Worm (Caenorhabditis elegans) whole organism, L4/young adult: ENCODE results near the gene C47E12.11.

Experiments used
- W03F9.2 ChIP-seq: fragments of 150-350 bp; optimal IDR thresholded peaks from 2 replicates; lab custom pipeline; 2014; ENCODE audit warnings: missing biosample characterization, missing genetic modification characterization
- dao-5 ChIP-seq: sonication (generic microtip); optimal IDR thresholded peaks from 2 replicates; lab custom pipeline; 2016; ENCODE audit warnings: missing genotype, missing genetic modification characterization, moderate library complexity, missing compliant biosample characterization
- him-1 ChIP-seq: sonication (generic microtip); optimal IDR thresholded peaks from 2 replicates; lab custom pipeline; 2016; ENCODE audit warnings: missing genotype, missing genetic modification reagents, missing genetic modification characterization, missing compliant biosample characterization

- no peak for TF ChIP-seq him-1 (tag; lab: Kevin White, UChicago)
- no peak for TF ChIP-seq W03F9.2
- no peak for TF ChIP-seq dao-5 (tag; lab: Kevin White, UChicago)
Observed at ce11 chrIV:9974392-9974791, 5.2 kb downstream of the C47E12.11 start, which contains the start of gene C47E12.9.
